Fruit fly (Drosophila melanogaster) S2 (cell line): ENCODE measurements around the gene Tpst.

Source experiments
- CG8478 ChIP-seq: fragments of >200 bp; optimal IDR thresholded peaks from 2 replicates; lab custom pipeline; 2018
- CTCF ChIP-seq, 2 experiments: fragments of >200 bp; optimal IDR thresholded peaks; 2 replicates each; lab custom pipeline; 2018

dm6 chrX:13625888-13626578 lies 62.4 kb downstream of the Tpst start:
- TF ChIP-seq CG8478 (lab: Kevin White, UChicago) (no peak), CTCF (optimal IDR thresholded peaks at IDR 0.05; lab: Kevin White, UChicago) (no peak)
